Fruit fly (Drosophila melanogaster): Measurements from ENCODE around the gene NP15.6.

Gene NP15.6

DNA sequence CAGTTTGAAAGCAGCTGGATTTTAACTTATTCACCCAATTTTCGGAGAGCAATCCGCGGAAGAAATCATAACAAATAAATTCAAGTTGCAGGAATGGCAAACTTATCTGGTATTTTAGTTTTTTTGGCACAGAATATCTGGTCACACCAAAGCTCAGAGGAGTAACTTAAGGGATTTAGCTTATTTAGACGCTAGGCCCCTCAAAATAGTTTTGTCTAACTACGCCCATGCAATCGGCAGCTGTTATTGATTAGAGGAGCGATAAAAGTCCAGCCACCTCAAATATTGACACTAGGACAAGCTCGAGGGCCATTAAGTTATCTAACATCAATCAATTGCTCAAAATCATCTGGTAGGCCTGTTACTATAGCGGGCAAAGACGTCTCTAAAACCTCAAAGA lies 1.6 kb downstream of the NP15.6 start, which contains the start of the genes GatA and P5cr (continued):
- TF ChIP-seq Atf3 (GFP tag; optimal IDR thresholded peaks at IDR 0.05): peak; percentile 51
- TF ChIP-seq ranshi (GFP tag; IDR thresholded peaks at IDR 0.05): peak; percentile 80
- peak; percentile 73 to 76 for TF ChIP-seq chif (GFP tag; optimal IDR thresholded peaks at IDR 0.05)
- 0 out of 2 replicates have a peak, but pooled peaks have one; percentile 13 for TF ChIP-seq dimm (GFP tag; IDR thresholded peaks at IDR 0.05)
- TF ChIP-seq GATAe (GFP tag; conservative IDR thresholded peaks at IDR 0.05): no peak; the same call in 1 of the 2 replicates
- TF ChIP-seq TFAM (GFP tag; optimal IDR thresholded peaks at IDR 0.05): no peak
- peak; percentile 47; the same call in 1 of the 2 replicates for TF ChIP-seq Oaz (GFP tag; IDR thresholded peaks at IDR 0.05)
- TF ChIP-seq CG10462 (GFP tag; optimal IDR thresholded peaks at IDR 0.05): peak; percentile 8
- peak; percentile 69 for TF ChIP-seq zfh1 (GFP tag; IDR thresholded peaks at IDR 0.05)
- peak; percentile 87 for TF ChIP-seq vvl (GFP tag; IDR thresholded peaks at IDR 0.05)
- TF ChIP-seq CG11093 (GFP tag; IDR thresholded peaks at IDR 0.05): no peak; the same call in 2 of the 3 replicates
- TF ChIP-seq trem (tag; optimal IDR thresholded peaks at IDR 0.05): no peak
- no peak for TF ChIP-seq D (optimal IDR thresholded peaks at IDR 0.05)
- no peak for TF ChIP-seq D (GFP tag; optimal IDR thresholded peaks at IDR 0.05)
- no peak for TF ChIP-seq ac (GFP tag; optimal IDR thresholded peaks at IDR 0.05)
- TF ChIP-seq maf-S (GFP tag; optimal IDR thresholded peaks at IDR 0.05): peak; percentile 88
- TF ChIP-seq Chrac-16 (GFP tag; optimal IDR thresholded peaks at IDR 0.05): peak; percentile 78
- peak; percentile 58 for TF ChIP-seq klu (GFP tag; IDR thresholded peaks at IDR 0.05)
- TF ChIP-seq wdn (GFP tag; IDR thresholded peaks at IDR 0.05): peak; percentile 78
- peak; percentile 34 for TF ChIP-seq org-1 (GFP tag; optimal IDR thresholded peaks at IDR 0.05)
- TF ChIP-seq eyg (GFP tag; optimal IDR thresholded peaks at IDR 0.05): peak; percentile 63
- peak; percentile 16 for TF ChIP-seq CG18476 (GFP tag; optimal IDR thresholded peaks at IDR 0.05)
- no peak for TF ChIP-seq CG14860 (GFP tag; IDR thresholded peaks at IDR 0.05; ENCODE audit: partially characterized antibody)
- TF ChIP-seq pfk (GFP tag; optimal IDR thresholded peaks at IDR 0.05): no peak
- TF ChIP-seq CG18599 (GFP tag; optimal IDR thresholded peaks at IDR 0.05): peak; percentile 88
- no peak for TF ChIP-seq cg (GFP tag; optimal IDR thresholded peaks at IDR 0.05)
- TF ChIP-seq CG1792 (GFP tag; optimal IDR thresholded peaks at IDR 0.05): peak; percentile 80
- no peak for TF ChIP-seq insv (GFP tag; optimal IDR thresholded peaks at IDR 0.05)
- TF ChIP-seq Med (GFP tag): peak; percentile 98
- TF ChIP-seq CG2116 (GFP tag; optimal IDR thresholded peaks at IDR 0.05): peak; percentile 17
- TF ChIP-seq pnt (GFP tag; optimal IDR thresholded peaks at IDR 0.05): peak; percentile 78
- no peak for TF ChIP-seq gsb-n (tag; optimal IDR thresholded peaks at IDR 0.05)
- TF ChIP-seq grn (GFP tag; optimal IDR thresholded peaks at IDR 0.05): peak; percentile 74
- peak; percentile 72 for TF ChIP-seq Hr3 (GFP tag; optimal IDR thresholded peaks at IDR 0.05)
- TF ChIP-seq fd96Cb (tag; optimal IDR thresholded peaks at IDR 0.05): peak; percentile 50
- TF ChIP-seq croc (GFP tag; conservative IDR thresholded peaks at IDR 0.05): no peak
- no peak for TF ChIP-seq dati (GFP tag; IDR thresholded peaks at IDR 0.05)
- TF ChIP-seq dpn (GFP tag; optimal IDR thresholded peaks at IDR 0.05): peak; percentile 83 to 92
- peak; percentile 96 for TF ChIP-seq CG11456 (GFP tag; IDR thresholded peaks at IDR 0.05)
- TF ChIP-seq CG8290 (GFP tag; optimal IDR thresholded peaks at IDR 0.05): no peak
- peak in 1 of 2 experiments; percentile 98 for TF ChIP-seq CG8290 (tag; optimal IDR thresholded peaks at IDR 0.05)
- TF ChIP-seq HmgZ (tag; optimal IDR thresholded peaks at IDR 0.05): peak; percentile 94
- peak; percentile 32 for TF ChIP-seq CG18262 (tag; optimal IDR thresholded peaks at IDR 0.05)
- TF ChIP-seq Vsx1 (GFP tag; optimal IDR thresholded peaks at IDR 0.05): no peak
- TF ChIP-seq fd64A (GFP tag; optimal IDR thresholded peaks at IDR 0.05): no peak
- TF ChIP-seq vnd (GFP tag; IDR thresholded peaks at IDR 0.05; ENCODE audit: partially characterized antibody): no peak
- peak; percentile 80 for TF ChIP-seq CG7839 (tag; optimal IDR thresholded peaks at IDR 0.05)
- TF ChIP-seq CG9609 (GFP tag; optimal IDR thresholded peaks at IDR 0.05): peak; percentile 86
- TF ChIP-seq CG2120 (GFP tag; optimal IDR thresholded peaks at IDR 0.05): peak; percentile 97
- TF ChIP-seq CG12155 (GFP tag; optimal IDR thresholded peaks at IDR 0.05): peak; percentile 83
- TF ChIP-seq CG5245 (GFP tag; optimal IDR thresholded peaks at IDR 0.05): peak; percentile 69
- TF ChIP-seq CG12071 (GFP tag; optimal IDR thresholded peaks at IDR 0.05): peak; percentile 79

Measured in whole organism, embryonic.